Fruit fly (Drosophila melanogaster): ENCODE measurements around the gene CG4229.
A peak's percentile ranks its signal among the peaks of the same experiment; 100 is the strongest.

- TF ChIP-seq ovo (GFP tag; optimal IDR thresholded peaks at IDR 0.05), result no peak
- TF ChIP-seq cic (GFP tag; optimal IDR thresholded peaks at IDR 0.05), result peak; percentile 47
- TF ChIP-seq toe (GFP tag; optimal IDR thresholded peaks at IDR 0.05), result no peak
- peak; percentile 70 for TF ChIP-seq Mnt (GFP tag; optimal IDR thresholded peaks at IDR 0.05)
- peak; percentile 54 for TF ChIP-seq CG7101 (tag; optimal IDR thresholded peaks at IDR 0.05)
- TF ChIP-seq pad (GFP tag; optimal IDR thresholded peaks at IDR 0.05), result no peak
- peak; percentile 29 for TF ChIP-seq Crg-1 (GFP tag; optimal IDR thresholded peaks at IDR 0.05)
- no peak for TF ChIP-seq Hr96 (GFP tag; optimal IDR thresholded peaks at IDR 0.05)
- no peak for TF ChIP-seq cnc (optimal IDR thresholded peaks at IDR 0.05)
- no peak for TF ChIP-seq kay (GFP tag; ENCODE audit: borderline replicate concordance)
These were observed 27.5 kb downstream of the CG4229 start, which contains the start of gene UQCR-C2 for dm6 chr3L:16584074-16584578.
